Worm (Caenorhabditis elegans): ENCODE data around the gene C33F10.1.

ce11 chrII:4873029-4873428 is 38.2 kb downstream of the C33F10.1 start, which contains the start of gene col-73:
- TF ChIP-seq hnd-1 (tag; optimal IDR thresholded peaks at IDR 0.05): no peak
- no peak for TF ChIP-seq F13C5.2 (tag; optimal IDR thresholded peaks at IDR 0.05)
- TF ChIP-seq ama-1 (optimal IDR thresholded peaks at IDR 0.05): no peak
- no peak for TF ChIP-seq flt-1 (GFP tag; IDR thresholded peaks at IDR 0.05)
- no peak for TF ChIP-seq aly-1 (tag; optimal IDR thresholded peaks at IDR 0.05)
- no peak for TF ChIP-seq tra-4 (tag; optimal IDR thresholded peaks at IDR 0.05)
- no peak for TF ChIP-seq hmbx-1 (tag; optimal IDR thresholded peaks at IDR 0.05)
- TF ChIP-seq tbx-37 (GFP tag; conservative IDR thresholded peaks at IDR 0.05): no peak
- TF ChIP-seq tbx-11 (GFP tag; IDR thresholded peaks at IDR 0.05): no peak
- TF ChIP-seq ets-7 (tag; optimal IDR thresholded peaks at IDR 0.05): no peak
- no peak for TF ChIP-seq ceh-36 (tag; optimal IDR thresholded peaks at IDR 0.05)
